Worm (Caenorhabditis elegans): Measurements from ENCODE around the gene C16C8.10.

ce11 chrII:3453521-3453920 lies 11.0 kb downstream of the C16C8.10 start, which contains the start of gene C16C8.11:
- TF ChIP-seq ref-1 (GFP tag; conservative IDR thresholded peaks at IDR 0.05) (no peak), T22C8.4 (GFP tag; IDR thresholded peaks at IDR 0.05) (no peak), ztf-23 (GFP tag; IDR thresholded peaks at IDR 0.05) (no peak), klf-2 (GFP tag; conservative IDR thresholded peaks at IDR 0.05) (no peak), cog-1 (tag; optimal IDR thresholded peaks at IDR 0.05) (no peak), tab-1 (GFP tag; IDR thresholded peaks at IDR 0.05) (no peak), flt-1 (GFP tag; IDR thresholded peaks at IDR 0.05) (no peak), ztf-29 (GFP tag; IDR thresholded peaks at IDR 0.05) (no peak), med-1 (GFP tag; optimal IDR thresholded peaks at IDR 0.05; ENCODE audit: insufficient read depth) (no peak)
